Worm (Caenorhabditis elegans) whole organism, early embryonic: ENCODE measurements around the gene Y39A1A.27.

ENCODE experiments used
- B0310.2 ChIP-seq: sonication (generic microtip); optimal IDR thresholded peaks from 2 replicates; lab custom pipeline; 2016; ENCODE audit warnings: mild to moderate bottlenecking, missing genetic modification characterization, missing compliant biosample characterization
- F13C5.2 ChIP-seq: sonication (generic microtip); optimal IDR thresholded peaks from 2 replicates; lab custom pipeline; 2017; ENCODE audit warnings: mild to moderate bottlenecking, missing genetic modification characterization, inconsistent platforms, missing compliant biosample characterization
- ama-1 ChIP-seq: fragments of 150-350 bp; optimal IDR thresholded peaks from 2 replicates; lab custom pipeline; 2014
- ceh-13 ChIP-seq: fragments of 200-800 bp; sonication (Bioruptor generic); optimal IDR thresholded peaks from 2 replicates; lab custom pipeline; 2018; ENCODE audit warnings: mild to moderate bottlenecking, missing genetic modification characterization, missing compliant biosample characterization
- ceh-36 ChIP-seq: sonication (generic microtip); optimal IDR thresholded peaks from 2 replicates; lab custom pipeline; 2016; ENCODE audit warnings: missing genetic modification characterization, inconsistent platforms, missing compliant biosample characterization
- ets-7 ChIP-seq: sonication (generic microtip); optimal IDR thresholded peaks from 2 replicates; lab custom pipeline; 2016; ENCODE audit warnings: missing genotype, missing genetic modification characterization, missing compliant biosample characterization
- flt-1 ChIP-seq: fragments of 200-800 bp; sonication (Bioruptor generic); IDR thresholded peaks from 2 replicates; pipeline ENCODE4 v1.3.6; 2022; ENCODE audit warnings: missing genetic modification characterization, missing compliant biosample characterization
- hmbx-1 ChIP-seq: sonication (generic microtip); optimal IDR thresholded peaks from 2 replicates; lab custom pipeline; 2016; ENCODE audit warnings: mild to moderate bottlenecking, missing genetic modification characterization, missing compliant biosample characterization
- hmg-4 ChIP-seq: fragments of 200-800 bp; sonication (Bioruptor generic); optimal IDR thresholded peaks from 2 replicates; lab custom pipeline; 2018; ENCODE audit warnings: mild to moderate bottlenecking, missing genetic modification characterization, missing compliant biosample characterization
- hnd-1 ChIP-seq: sonication (generic microtip); optimal IDR thresholded peaks from 2 replicates; lab custom pipeline; 2016; ENCODE audit warnings: missing genetic modification characterization, missing compliant biosample characterization
- pes-1 ChIP-seq: fragments of 200-800 bp; sonication (Bioruptor generic); IDR thresholded peaks from 2 replicates; pipeline ENCODE4 v1.3.6; 2022; ENCODE audit warnings: missing genetic modification reagents, missing genetic modification characterization, missing compliant biosample characterization
- scrt-1 ChIP-seq: fragments of 200-800 bp; sonication (Bioruptor generic); IDR thresholded peaks from 2 replicates; pipeline ENCODE4 v1.3.6; 2022; ENCODE audit warnings: missing genetic modification characterization, missing compliant biosample characterization
- tbx-11 ChIP-seq: fragments of 200-800 bp; sonication (Bioruptor generic); IDR thresholded peaks from 2 replicates; pipeline ENCODE4 v1.3.6; 2022; ENCODE audit warnings: missing genetic modification characterization, missing compliant biosample characterization
- tra-4 ChIP-seq: sonication (generic microtip); optimal IDR thresholded peaks from 2 replicates; lab custom pipeline; 2017; ENCODE audit warnings: missing genetic modification characterization, missing compliant biosample characterization

DNA sequence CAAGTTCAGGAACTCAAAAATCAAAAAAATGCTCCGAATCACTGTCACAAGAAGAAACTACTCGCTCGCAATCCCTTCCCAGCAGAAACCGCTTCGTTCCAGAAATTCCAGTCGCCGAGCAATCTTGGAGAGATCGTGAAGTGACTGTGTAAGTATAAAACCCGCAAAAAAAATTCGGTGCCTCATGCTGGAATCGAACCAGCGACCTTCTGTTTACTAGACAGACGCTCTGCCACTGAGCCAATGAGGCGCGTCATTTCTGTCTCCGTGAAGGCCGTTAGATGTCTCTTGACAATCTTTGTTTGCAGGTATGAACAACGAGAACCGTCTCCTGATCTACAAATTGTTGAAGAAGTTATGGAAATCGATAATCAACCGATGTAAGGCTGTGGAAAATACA is 14.2 kb upstream of the Y39A1A.27 start:
- peak; percentile 65 for TF ChIP-seq ceh-13 (GFP tag; lab: Kevin White, UChicago)
- TF ChIP-seq ama-1 (lab: Kevin White, UChicago) = no peak
- peak; percentile 68 for TF ChIP-seq hnd-1 (tag; lab: Kevin White, UChicago)
- TF ChIP-seq tra-4 = peak; percentile 67
- TF ChIP-seq hmbx-1 (tag; lab: Kevin White, UChicago) = peak; percentile 63
- peak; percentile 92 for TF ChIP-seq flt-1
- peak; percentile 92 for TF ChIP-seq pes-1 (GFP tag; lab: Robert Waterston, UW)
- peak; percentile 93 for TF ChIP-seq scrt-1
- TF ChIP-seq hmg-4 = peak; percentile 90
- TF ChIP-seq tbx-11 (GFP tag; lab: Robert Waterston, UW) = peak; percentile 86
- TF ChIP-seq ceh-36 (tag; lab: Kevin White, UChicago) = peak; percentile 87
- no peak for TF ChIP-seq ets-7 (tag; lab: Kevin White, UChicago)
- TF ChIP-seq F13C5.2 (tag; lab: Kevin White, UChicago) = peak; percentile 69
- TF ChIP-seq B0310.2 (tag; lab: Kevin White, UChicago) = peak; percentile 47
